In genomic region chrIV:12157915-12158314, ce11 we compare ENCODE assay signal across 1 worm cellular context.
TF ChIP-seq lines count a peak whose summit lies in the region.

No protein-coding gene starts in this region.

TF ChIP-seq in whole organism, L4 larva, 104 proteins besides CTCF, POLR2A, EP300 and RAD21 (continued from another document):
- no peak for TF ChIP-seq unc-62 (GFP tag; optimal IDR thresholded peaks at IDR 0.05 in 1 of 2; lab: Kevin White, UChicago)
- no peak for TF ChIP-seq unc-62 (tag; optimal IDR thresholded peaks at IDR 0.05; lab: Kevin White, UChicago)
- TF ChIP-seq ctbp-1 (GFP tag; IDR thresholded peaks at IDR 0.05; lab: Robert Waterston, UW), result no peak
- no peak for TF ChIP-seq daf-12 (tag; optimal IDR thresholded peaks at IDR 0.05; lab: Kevin White, UChicago)
- TF ChIP-seq ama-1 (optimal IDR thresholded peaks at IDR 0.05; lab: Kevin White, UChicago), result no peak
TF ChIP-seq in whole organism, L4 larva: peak in this region for 4.
